Fruit fly (Drosophila melanogaster): ENCODE measurements around the gene CG2604.
A peak's percentile ranks its signal among the peaks of the same experiment; 100 is the strongest.

Gene CG2604

dm6 chr3R:5232197-5232607 is 9.0 kb upstream of the CG2604 start, which contains the start of the genes Kat60 and Mms19 (continued):
- TF ChIP-seq CG8388 (GFP tag; optimal IDR thresholded peaks at IDR 0.05), result peak; percentile 47
- peak; percentile 6 for TF ChIP-seq CrebB (tag; optimal IDR thresholded peaks at IDR 0.05)
- TF ChIP-seq al (GFP tag; IDR thresholded peaks at IDR 0.05), result peak; percentile 67
- TF ChIP-seq Fer3 (tag; optimal IDR thresholded peaks at IDR 0.05), result peak; percentile 46
- peak; percentile 72 for TF ChIP-seq Max (GFP tag; optimal IDR thresholded peaks at IDR 0.05)
- peak; percentile 29 for TF ChIP-seq gro (GFP tag; optimal IDR thresholded peaks at IDR 0.05)
- peak; percentile 58 for TF ChIP-seq HmgZ (tag; optimal IDR thresholded peaks at IDR 0.05)
- no peak for TF ChIP-seq CG1529 (GFP tag; optimal IDR thresholded peaks at IDR 0.05)
- peak; percentile 88 for TF ChIP-seq CG34224 (GFP tag; IDR thresholded peaks at IDR 0.05; ENCODE audit: partially characterized antibody)
- TF ChIP-seq CG6791 (GFP tag; IDR thresholded peaks at IDR 0.05; ENCODE audit: partially characterized antibody), result peak; percentile 94
- no peak for TF ChIP-seq ash1 (GFP tag; optimal IDR thresholded peaks at IDR 0.05)
- peak; percentile 45; the same call in 1 of the 2 replicates for TF ChIP-seq CG4730 (GFP tag; IDR thresholded peaks at IDR 0.05)
- TF ChIP-seq Sry-δ (GFP tag; optimal IDR thresholded peaks at IDR 0.05), result peak; percentile 98
- peak; percentile 20 for TF ChIP-seq Fer2 (tag; optimal IDR thresholded peaks at IDR 0.05)
- no peak for TF ChIP-seq Trl (optimal IDR thresholded peaks at IDR 0.05)
- peak; percentile 66 for TF ChIP-seq Trl (GFP tag; optimal IDR thresholded peaks at IDR 0.05)
- peak; percentile 42; the same call in 1 of the 2 replicates for TF ChIP-seq CG17612 (GFP tag; IDR thresholded peaks at IDR 0.05)
- no peak for TF ChIP-seq CG3407 (GFP tag; optimal IDR thresholded peaks at IDR 0.05)
- TF ChIP-seq gce (GFP tag; IDR thresholded peaks at IDR 0.05), result no peak; the same call in 2 of the 3 replicates
- TF ChIP-seq CG14667 (GFP tag; IDR thresholded peaks at IDR 0.05), result peak; percentile 66
- TF ChIP-seq Taf1 (GFP tag; IDR thresholded peaks at IDR 0.05), result peak; percentile 56
- TF ChIP-seq CG32772 (GFP tag; IDR thresholded peaks at IDR 0.05), result peak; percentile 64
- TF ChIP-seq CHES-1-like (GFP tag; optimal IDR thresholded peaks at IDR 0.05), result peak; percentile 64
- TF ChIP-seq Myb (GFP tag; optimal IDR thresholded peaks at IDR 0.05), result peak; percentile 75
- 0 out of 3 replicates have a peak, but pooled peaks have one; percentile 37 for TF ChIP-seq CG2889 (GFP tag; IDR thresholded peaks at IDR 0.05)
- TF ChIP-seq wor (GFP tag; IDR thresholded peaks at IDR 0.05), result peak; percentile 22; the same call in 1 of the 2 replicates
- peak; percentile 55; the same call in 1 of the 3 replicates for TF ChIP-seq H15 (GFP tag; IDR thresholded peaks at IDR 0.05)
- TF ChIP-seq abd-A (tag; optimal IDR thresholded peaks at IDR 0.05), result no peak
- TF ChIP-seq p53 (GFP tag; optimal IDR thresholded peaks at IDR 0.05), result no peak
- TF ChIP-seq CG1024 (GFP tag; IDR thresholded peaks at IDR 0.05), result 0 out of 2 replicates have a peak, but pooled peaks have one; percentile 3
- peak; percentile 93 for TF ChIP-seq CG14860 (GFP tag; IDR thresholded peaks at IDR 0.05; ENCODE audit: partially characterized antibody)
- no peak for TF ChIP-seq CG15269 (tag; optimal IDR thresholded peaks at IDR 0.05)
- TF ChIP-seq CoRest (tag; optimal IDR thresholded peaks at IDR 0.05), result peak; percentile 75
- TF ChIP-seq unpg (GFP tag; optimal IDR thresholded peaks at IDR 0.05), result no peak
- TF ChIP-seq NC2α (GFP tag; optimal IDR thresholded peaks at IDR 0.05), result peak; percentile 55
- no peak for TF ChIP-seq CG33557 (GFP tag; optimal IDR thresholded peaks at IDR 0.05)
- TF ChIP-seq Doc3 (GFP tag; IDR thresholded peaks at IDR 0.05; ENCODE audit: partially characterized antibody), result peak; percentile 93
- TF ChIP-seq dmrt11E (tag; optimal IDR thresholded peaks at IDR 0.05), result peak; percentile 62
- TF ChIP-seq slbo (GFP tag; IDR thresholded peaks at IDR 0.05), result peak; percentile 85; the same call in 1 of the 2 replicates
- TF ChIP-seq lov (optimal IDR thresholded peaks at IDR 0.05), result no peak
- 0 out of 3 replicates have a peak, but pooled peaks have one; percentile 24 for TF ChIP-seq lov (GFP tag; IDR thresholded peaks at IDR 0.05)
- peak; percentile 58 for TF ChIP-seq bab2 (GFP tag; optimal IDR thresholded peaks at IDR 0.05)
- peak in 1 of 2 experiments; percentile 97 for TF ChIP-seq tll (GFP tag; optimal IDR thresholded peaks at IDR 0.05)
- peak in 1 of 3 experiments; percentile 68 for TF ChIP-seq Stat92E (GFP tag; optimal IDR thresholded peaks at IDR 0.05)
- no peak for TF ChIP-seq sima (GFP tag; optimal IDR thresholded peaks at IDR 0.05)
- TF ChIP-seq HLH3B (GFP tag; IDR thresholded peaks at IDR 0.05), result peak; percentile 39; the same call in 1 of the 2 replicates
- peak; percentile 32 for TF ChIP-seq Meics (GFP tag; optimal IDR thresholded peaks at IDR 0.05)
- peak; percentile 32 for TF ChIP-seq Usf (GFP tag; optimal IDR thresholded peaks at IDR 0.05)
- peak; percentile 56 for TF ChIP-seq Ssrp (tag; optimal IDR thresholded peaks at IDR 0.05)
- TF ChIP-seq CG1602 (GFP tag; optimal IDR thresholded peaks at IDR 0.05), result peak; percentile 61
